Fruit fly (Drosophila melanogaster): ENCODE measurements around the gene Dcps.

dm6 chr3R:5780976-5781375 is 26.4 kb upstream of the Dcps start, which contains the start of gene CG2082:
- no peak for TF ChIP-seq ttk (optimal IDR thresholded peaks at IDR 0.05)
- no peak for TF ChIP-seq psq (optimal IDR thresholded peaks at IDR 0.05)
- TF ChIP-seq insv (optimal IDR thresholded peaks at IDR 0.05), result no peak
- TF ChIP-seq Sin3A (optimal IDR thresholded peaks at IDR 0.05), result no peak
- TF ChIP-seq h (optimal IDR thresholded peaks at IDR 0.05), result no peak

Measured in Kc167 (cell line).